Worm (Caenorhabditis elegans) whole organism, late embryonic: ENCODE measurements around the gene anat-1.

ENCODE experiments used
- dmd-4 ChIP-seq: sonication (generic microtip); optimal IDR thresholded peaks from 2 replicates; lab custom pipeline; 2016; ENCODE audit warnings: borderline replicate concordance, missing genetic modification characterization, missing compliant biosample characterization
- hlh-13 ChIP-seq: fragments of 200-800 bp; sonication (Bioruptor generic); optimal IDR thresholded peaks from 2 replicates; lab custom pipeline; 2018; ENCODE audit warnings: mild to moderate bottlenecking, missing genetic modification characterization, missing compliant biosample characterization
- nfya-1 ChIP-seq: sonication (generic microtip); optimal IDR thresholded peaks from 2 replicates; lab custom pipeline; 2017; ENCODE audit warnings: missing genetic modification characterization, mild to moderate bottlenecking, missing compliant biosample characterization, antibody characterized with exemption, moderate library complexity
- nhr-11 ChIP-seq: fragments of 150-350 bp; optimal IDR thresholded peaks from 2 replicates; lab custom pipeline; 2014; ENCODE audit warnings: missing biosample characterization, missing genetic modification characterization
- ref-2 ChIP-seq: sonication (generic microtip); optimal IDR thresholded peaks from 2 replicates; lab custom pipeline; 2016; ENCODE audit warnings: missing genetic modification characterization, missing compliant biosample characterization
- unc-55 ChIP-seq: sonication (generic microtip); optimal IDR thresholded peaks from 2 replicates; lab custom pipeline; 2017; ENCODE audit warnings: missing biosample characterization, missing genetic modification reagents, missing genetic modification characterization

DNA sequence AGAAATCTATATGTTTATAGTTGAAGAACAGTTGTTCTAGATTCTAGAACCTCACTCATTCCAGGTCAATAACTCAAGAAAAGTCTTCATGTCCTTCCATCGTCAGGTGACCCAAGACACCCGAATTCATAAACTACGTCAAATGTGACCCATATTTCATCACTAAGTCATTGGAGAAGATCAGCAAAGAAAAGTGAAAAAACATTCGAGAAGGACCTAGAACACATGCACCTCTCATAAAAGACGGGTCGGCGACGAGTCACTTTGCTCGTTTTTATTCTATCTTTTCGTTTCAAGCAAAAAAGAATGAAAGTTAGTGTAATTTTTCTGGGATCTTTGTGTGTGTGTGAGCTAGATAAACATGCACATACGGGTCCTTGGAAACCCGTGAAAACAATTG is 19.4 kb upstream of the anat-1 start:
- TF ChIP-seq unc-55 (GFP tag; lab: Kevin White, UChicago), result no peak
- no peak for TF ChIP-seq nhr-11 (tag; lab: Kevin White, UChicago)
- no peak for TF ChIP-seq nfya-1 (tag; lab: Kevin White, UChicago)
- no peak for TF ChIP-seq ref-2
- no peak for TF ChIP-seq hlh-13 (GFP tag; lab: Kevin White, UChicago)
- TF ChIP-seq dmd-4, result no peak
